Worm (Caenorhabditis elegans): ENCODE results near the gene rif-1.2.

- TF ChIP-seq mes-2 (tag; optimal IDR thresholded peaks at IDR 0.05; ENCODE audit: poor library complexity, severe bottlenecking) = no peak
- TF ChIP-seq set-16 (GFP tag; IDR thresholded peaks at IDR 0.05) = no peak
Observed at ce11 chrX:12391380-12391779, 20.2 kb upstream of the rif-1.2 start, which contains the start of gene nekl-3.
